Fruit fly (Drosophila melanogaster) whole organism, pupa: ENCODE measurements around the gene Ugt35E2.
A peak's percentile ranks its signal among the peaks of the same experiment; 100 is the strongest.

ENCODE experiments used
- CG10348 ChIP-seq: fragments of 200-800 bp; sonication (Bioruptor generic); IDR thresholded peaks from 2 replicates; pipeline ENCODE4 v1.3.6; 2022; ENCODE audit warnings: missing biosample characterization, missing genetic modification characterization
- CG12605 ChIP-seq: fragments of 200-800 bp; sonication (Bioruptor generic); IDR thresholded peaks from 2 replicates; pipeline ENCODE4 v1.3.6; 2022; ENCODE audit warnings: missing biosample characterization, missing genetic modification characterization
- CG15710 ChIP-seq: fragments of 200-800 bp; sonication (Bioruptor generic); optimal IDR thresholded peaks from 2 replicates; lab custom pipeline; 2018; ENCODE audit warnings: missing biosample characterization, mild to moderate bottlenecking, missing genetic modification characterization, moderate library complexity
- CG17806 ChIP-seq: fragments of 200-800 bp; sonication (Bioruptor generic); optimal IDR thresholded peaks from 2 replicates; lab custom pipeline; 2018; ENCODE audit warnings: missing biosample characterization, mild to moderate bottlenecking, missing genetic modification characterization, moderate library complexity
- CG4496 ChIP-seq: fragments of 200-800 bp; sonication (Bioruptor generic); IDR thresholded peaks from 3 replicates; pipeline ENCODE4 v1.3.6; 2022; ENCODE audit warnings: missing biosample characterization, missing genetic modification characterization
- CG8301 ChIP-seq: fragments of 200-800 bp; sonication (Bioruptor generic); optimal IDR thresholded peaks from 2 replicates; lab custom pipeline; 2018; ENCODE audit warnings: missing biosample characterization, mild to moderate bottlenecking, missing genetic modification characterization
- D1 ChIP-seq: fragments of 200-800 bp; sonication (Bioruptor generic); optimal IDR thresholded peaks from 2 replicates; lab custom pipeline; 2018; ENCODE audit warnings: missing biosample characterization, mild to moderate bottlenecking, missing genetic modification characterization, moderate library complexity
- EcR ChIP-seq: fragments of 200-800 bp; sonication (Bioruptor generic); optimal IDR thresholded peaks from 3 replicates; lab custom pipeline; 2019; ENCODE audit warnings: missing biosample characterization, missing genetic modification characterization, mild to moderate bottlenecking, moderate library complexity, missing genetic modification reagents
- Snoo ChIP-seq: fragments of 200-800 bp; sonication (Bioruptor generic); optimal IDR thresholded peaks from 3 replicates; lab custom pipeline; 2017; ENCODE audit warnings: missing biosample characterization, mild to moderate bottlenecking, missing genetic modification characterization, inconsistent platforms
- fd96Ca ChIP-seq: fragments of 200-800 bp; sonication (Bioruptor generic); IDR thresholded peaks from 3 replicates; pipeline ENCODE4 v1.3.6; 2022; ENCODE audit warnings: missing biosample characterization, missing genetic modification characterization

- TF ChIP-seq EcR (no peak), Snoo (tag; lab: Kevin White, UChicago) (no peak), CG10348 (no peak), CG4496 (GFP tag; lab: Robert Waterston, UW) (0 out of 3 replicates have a peak, but pooled peaks have one; percentile 11), CG17806 (tag; lab: Kevin White, UChicago) (no peak), CG8301 (tag; lab: Kevin White, UChicago) (no peak), CG12605 (GFP tag; lab: Robert Waterston, UW) (0 out of 2 replicates have a peak, but pooled peaks have one; percentile 35), D1 (tag; lab: Kevin White, UChicago) (no peak), fd96Ca (peak; percentile 47; the same call in 1 of the 3 replicates), CG15710 (no peak)
These were observed 30.3 kb upstream of the Ugt35E2 start for dm6 chr3R:11198062-11198472.
